Fruit fly (Drosophila melanogaster): ENCODE data around the gene CG34280.
A peak's percentile ranks its signal among the peaks of the same experiment; 100 is the strongest.

CG34280 gene

dm6 chr3R:17426265-17426664, 22.7 kb upstream of the CG34280 start:
- no peak for TF ChIP-seq CG3919 (GFP tag; optimal IDR thresholded peaks at IDR 0.05)
- TF ChIP-seq fd85E (GFP tag; optimal IDR thresholded peaks at IDR 0.05), result no peak
- no peak for TF ChIP-seq cyc (GFP tag; optimal IDR thresholded peaks at IDR 0.05)
- TF ChIP-seq spab (GFP tag; optimal IDR thresholded peaks at IDR 0.05), result no peak
- TF ChIP-seq Smox (GFP tag; optimal IDR thresholded peaks at IDR 0.05), result no peak
- no peak for TF ChIP-seq Sox14 (GFP tag; optimal IDR thresholded peaks at IDR 0.05)
- no peak for TF ChIP-seq Sox102F (GFP tag; optimal IDR thresholded peaks at IDR 0.05)
- no peak for TF ChIP-seq CG32006 (GFP tag; optimal IDR thresholded peaks at IDR 0.05)

dm6 chr3R:17425417-17425915, 21.9 kb upstream of the CG34280 start, which contains the start of gene cysu:
cysu (plus strand) TSS chr3R:17425768.
- TF ChIP-seq CG31627 (GFP tag; optimal IDR thresholded peaks at IDR 0.05), result no peak
- TF ChIP-seq CG11294 (GFP tag; IDR thresholded peaks at IDR 0.05), result no peak
- no peak for TF ChIP-seq CG8319 (GFP tag; optimal IDR thresholded peaks at IDR 0.05)
- no peak for TF ChIP-seq Gug (GFP tag; IDR thresholded peaks at IDR 0.05)
- no peak for TF ChIP-seq eg (GFP tag; IDR thresholded peaks at IDR 0.05)
- TF ChIP-seq svp (GFP tag), result peak; percentile 35
- no peak for TF ChIP-seq Eip78C (GFP tag)
- no peak for TF ChIP-seq CG6792 (GFP tag; optimal IDR thresholded peaks at IDR 0.05)
- TF ChIP-seq CG3919 (GFP tag; optimal IDR thresholded peaks at IDR 0.05), result no peak
- TF ChIP-seq CG34406 (GFP tag; optimal IDR thresholded peaks at IDR 0.05), result no peak
- TF ChIP-seq CG8119 (GFP tag; IDR thresholded peaks at IDR 0.05), result 0 out of 3 replicates have a peak, but pooled peaks have one; percentile 19
- no peak for TF ChIP-seq CG1621 (tag; optimal IDR thresholded peaks at IDR 0.05)

dm6 chr3R:17422102-17422501, 18.6 kb upstream of the CG34280 start, which contains the start of gene CG14332:
CG14332 (minus strand) TSS chr3R:17422202.
- TF ChIP-seq CG8319 (GFP tag; optimal IDR thresholded peaks at IDR 0.05), result no peak
- TF ChIP-seq fd85E (GFP tag; optimal IDR thresholded peaks at IDR 0.05), result no peak
- no peak for TF ChIP-seq CG6792 (GFP tag; optimal IDR thresholded peaks at IDR 0.05)
- no peak for TF ChIP-seq CG10669 (GFP tag; optimal IDR thresholded peaks at IDR 0.05)
- no peak for TF ChIP-seq Hr4 (GFP tag; optimal IDR thresholded peaks at IDR 0.05)
- TF ChIP-seq spab (GFP tag; optimal IDR thresholded peaks at IDR 0.05), result no peak
- no peak for TF ChIP-seq CG32006 (GFP tag; optimal IDR thresholded peaks at IDR 0.05)
- no peak for TF ChIP-seq lz (GFP tag; optimal IDR thresholded peaks at IDR 0.05)
- TF ChIP-seq CG3919 (GFP tag; optimal IDR thresholded peaks at IDR 0.05), result no peak
- TF ChIP-seq Eip93F (GFP tag; optimal IDR thresholded peaks at IDR 0.05), result no peak
- no peak for TF ChIP-seq CG8119 (GFP tag; IDR thresholded peaks at IDR 0.05)
- no peak for TF ChIP-seq eg (GFP tag; IDR thresholded peaks at IDR 0.05)
- no peak for TF ChIP-seq Ets96B (tag; optimal IDR thresholded peaks at IDR 0.05)
- TF ChIP-seq ss (GFP tag; optimal IDR thresholded peaks at IDR 0.05), result no peak
- no peak for TF ChIP-seq CG6854 (GFP tag; optimal IDR thresholded peaks at IDR 0.05)
- no peak for TF ChIP-seq fd59A (GFP tag; optimal IDR thresholded peaks at IDR 0.05)

- no peak for TF ChIP-seq Gug (GFP tag; IDR thresholded peaks at IDR 0.05)
- no peak for TF ChIP-seq svp (GFP tag)
- no peak for TF ChIP-seq Hr4 (GFP tag; optimal IDR thresholded peaks at IDR 0.05)
- no peak for TF ChIP-seq CG6276 (GFP tag; optimal IDR thresholded peaks at IDR 0.05)
- no peak for TF ChIP-seq CG1621 (tag; optimal IDR thresholded peaks at IDR 0.05)
- TF ChIP-seq pdm3 (GFP tag; optimal IDR thresholded peaks at IDR 0.05), result no peak
- TF ChIP-seq CG6163 (GFP tag; IDR thresholded peaks at IDR 0.05), result no peak
- TF ChIP-seq Sox14 (GFP tag; optimal IDR thresholded peaks at IDR 0.05), result no peak
- no peak for TF ChIP-seq fd59A (GFP tag; optimal IDR thresholded peaks at IDR 0.05)
- TF ChIP-seq Eip75B (GFP tag; optimal IDR thresholded peaks at IDR 0.05), result no peak
- TF ChIP-seq CG3919 (GFP tag; optimal IDR thresholded peaks at IDR 0.05), result no peak
- no peak for TF ChIP-seq fd85E (GFP tag; optimal IDR thresholded peaks at IDR 0.05)
Measured at dm6 chr3R:17420338-17420737, 16.8 kb upstream of the CG34280 start, which contains the start of gene CG42835. CG42835 (plus strand) TSS chr3R:17420638.

- TF ChIP-seq CG3032 (tag; optimal IDR thresholded peaks at IDR 0.05) (no peak), achi (GFP tag; optimal IDR thresholded peaks at IDR 0.05) (no peak), CG10669 (GFP tag; optimal IDR thresholded peaks at IDR 0.05) (no peak), CG1621 (tag; optimal IDR thresholded peaks at IDR 0.05) (no peak), Eip78C (GFP tag) (no peak), Sox14 (GFP tag; optimal IDR thresholded peaks at IDR 0.05) (no peak), Ets21C (GFP tag; optimal IDR thresholded peaks at IDR 0.05) (no peak), Smox (GFP tag; optimal IDR thresholded peaks at IDR 0.05) (no peak), acj6 (GFP tag; optimal IDR thresholded peaks at IDR 0.05) (no peak), pdm3 (GFP tag; optimal IDR thresholded peaks at IDR 0.05) (no peak), Hr4 (GFP tag; optimal IDR thresholded peaks at IDR 0.05) (no peak), CG31627 (GFP tag; optimal IDR thresholded peaks at IDR 0.05) (no peak), fd85E (GFP tag; optimal IDR thresholded peaks at IDR 0.05) (no peak), CG6808 (GFP tag; optimal IDR thresholded peaks at IDR 0.05) (no peak)
Measured at dm6 chr3R:17418459-17418858, 14.9 kb upstream of the CG34280 start, which contains the start of gene CG42834. CG42834 (plus strand) TSS chr3R:17418759.

Data from whole organism, prepupa.